Worm (Caenorhabditis elegans): ENCODE data around the gene snpc-3.4.

snpc-3.4 gene

ce11 chrIII:4070239-4070638 lies 50.4 kb downstream of the snpc-3.4 start:
- TF ChIP-seq ceh-14 (tag; optimal IDR thresholded peaks at IDR 0.05) (peak; percentile 77), hlh-6 (tag; optimal IDR thresholded peaks at IDR 0.05) (no peak), unc-42 (tag; optimal IDR thresholded peaks at IDR 0.05) (peak; percentile 86)
